Worm (Caenorhabditis elegans) whole organism, young adult: Measurements from ENCODE around the gene F11A5.5.

ENCODE experiments used
- B0019.2 ChIP-seq: fragments of 200-800 bp; sonication (Bioruptor generic); conservative IDR thresholded peaks from 2 replicates; pipeline ENCODE4 v1.3.6; 2022; ENCODE audit warnings: missing genetic modification reagents, missing genetic modification characterization, missing compliant biosample characterization
- B0035.1 ChIP-seq: sonication (generic microtip); optimal IDR thresholded peaks from 2 replicates; lab custom pipeline; 2016; ENCODE audit warnings: missing genetic modification characterization, mild to moderate bottlenecking, missing compliant biosample characterization, missing genotype, missing genetic modification reagents
- B0261.1 ChIP-seq: sonication (generic microtip); optimal IDR thresholded peaks from 2 replicates; lab custom pipeline; 2016; ENCODE audit warnings: mild to moderate bottlenecking, missing genetic modification characterization, moderate library complexity, missing compliant biosample characterization
- C17E4.6 ChIP-seq: fragments of 200-800 bp; sonication (Bioruptor generic); IDR thresholded peaks from 2 replicates; pipeline ENCODE4 v1.3.6; 2022; ENCODE audit warnings: missing genetic modification reagents, missing genetic modification characterization, missing compliant biosample characterization
- D2030.7 ChIP-seq: fragments of 200-800 bp; sonication (Bioruptor generic); IDR thresholded peaks from 2 replicates; pipeline ENCODE4 v1.3.6; 2022; ENCODE audit warnings: missing genetic modification reagents, missing genetic modification characterization, missing compliant biosample characterization
- F10E7.11 ChIP-seq: sonication (generic microtip); optimal IDR thresholded peaks from 2 replicates; lab custom pipeline; 2017; ENCODE audit warnings: mild to moderate bottlenecking, missing genetic modification characterization, moderate library complexity, missing compliant biosample characterization
- F22D6.2 ChIP-seq: sonication (generic microtip); optimal IDR thresholded peaks from 2 replicates; lab custom pipeline; 2016; ENCODE audit warnings: mild to moderate bottlenecking, missing genetic modification characterization, missing compliant biosample characterization
- F33H1.4 ChIP-seq: fragments of 200-800 bp; sonication (Bioruptor generic); IDR thresholded peaks from 2 replicates; pipeline ENCODE4 v1.3.6; 2022; ENCODE audit warnings: missing genetic modification reagents, missing genetic modification characterization, missing compliant biosample characterization
- F52B5.7 ChIP-seq: sonication (generic microtip); optimal IDR thresholded peaks from 2 replicates; lab custom pipeline; 2016; ENCODE audit warnings: mild to moderate bottlenecking, missing genetic modification characterization, missing compliant biosample characterization
- F55B11.4 ChIP-seq: sonication (generic microtip); optimal IDR thresholded peaks from 2 replicates; lab custom pipeline; 2016; ENCODE audit warnings: missing compliant biosample characterization, missing genetic modification characterization, borderline replicate concordance; ENCODE audit not compliant: insufficient read depth
- F57A8.1 ChIP-seq: fragments of 200-800 bp; sonication (Bioruptor generic); optimal IDR thresholded peaks from 2 replicates; lab custom pipeline; 2018; ENCODE audit warnings: mild to moderate bottlenecking, missing genetic modification characterization, moderate library complexity, missing compliant biosample characterization
- Y67H2A.10 ChIP-seq: fragments of 200-800 bp; sonication (Bioruptor generic); conservative IDR thresholded peaks from 2 replicates; pipeline ENCODE4 v1.3.6; 2022; ENCODE audit warnings: missing genetic modification reagents, missing genetic modification characterization, missing compliant biosample characterization
- aptf-2 ChIP-seq: fragments of 200-800 bp; sonication (Bioruptor generic); conservative IDR thresholded peaks from 2 replicates; pipeline ENCODE4 v1.3.6; 2022; ENCODE audit warnings: missing genetic modification reagents, missing genetic modification characterization, missing compliant biosample characterization
- ccch-3 ChIP-seq: fragments of 200-800 bp; sonication (Bioruptor generic); optimal IDR thresholded peaks from 2 replicates; lab custom pipeline; 2018; ENCODE audit warnings: mild to moderate bottlenecking, missing genetic modification characterization, missing compliant biosample characterization
- cebp-1 ChIP-seq, 2 experiments: fragments of 200-800 bp in 1 of 2; sonication (Bioruptor generic) in 1 of 2; sonication (generic microtip) in 1 of 2; IDR thresholded peaks in 1 of 2; optimal IDR thresholded peaks in 1 of 2; 2 replicates each; pipeline versions ENCODE4 v1.3.6 to Lab custom; 2017 to 2022; ENCODE audit warnings: missing compliant biosample characterization in 2 of 2, missing genetic modification characterization in 2 of 2, mild to moderate bottlenecking in 1 of 2, missing genetic modification reagents in 1 of 2, moderate library complexity in 1 of 2
- ceh-27 ChIP-seq: fragments of 200-800 bp; sonication (Bioruptor generic); optimal IDR thresholded peaks from 2 replicates; lab custom pipeline; 2018; ENCODE audit warnings: mild to moderate bottlenecking, missing genetic modification characterization, moderate library complexity, missing compliant biosample characterization
- egl-44 ChIP-seq: fragments of 200-800 bp; sonication (Bioruptor generic); IDR thresholded peaks from 2 replicates; pipeline ENCODE4 v1.3.6; 2022; ENCODE audit warnings: missing genetic modification reagents, missing genetic modification characterization, missing compliant biosample characterization
- ekl-4 ChIP-seq: fragments of 200-800 bp; sonication (Bioruptor generic); IDR thresholded peaks from 2 replicates; pipeline ENCODE4 v1.3.6; 2022; ENCODE audit warnings: missing genetic modification reagents, missing genetic modification characterization, missing compliant biosample characterization
- him-1 ChIP-seq: sonication (generic microtip); optimal IDR thresholded peaks from 2 replicates; lab custom pipeline; 2016; ENCODE audit warnings: missing genotype, missing genetic modification reagents, missing genetic modification characterization, missing compliant biosample characterization
- hmg-20 ChIP-seq: fragments of 200-800 bp; sonication (Bioruptor generic); IDR thresholded peaks from 2 replicates; pipeline ENCODE4 v1.3.6; 2022; ENCODE audit warnings: missing genetic modification reagents, missing genetic modification characterization, missing compliant biosample characterization
- hsf-1 ChIP-seq: fragments of 200-800 bp; sonication (Bioruptor generic); IDR thresholded peaks from 2 replicates; pipeline ENCODE4 v1.3.6; 2022; ENCODE audit warnings: missing genetic modification reagents, missing genetic modification characterization, missing compliant biosample characterization
- lag-1 ChIP-seq: fragments of 200-800 bp; sonication (Bioruptor generic); IDR thresholded peaks from 2 replicates; pipeline ENCODE4 v1.3.6; 2022; ENCODE audit warnings: missing genetic modification reagents, missing genetic modification characterization, missing compliant biosample characterization
- let-526 ChIP-seq: fragments of 200-800 bp; sonication (Bioruptor generic); IDR thresholded peaks from 2 replicates; pipeline ENCODE4 v1.3.6; 2022; ENCODE audit warnings: missing genetic modification reagents, missing genetic modification characterization, missing compliant biosample characterization
- let-607 ChIP-seq, 2 experiments: fragments of 200-800 bp in 1 of 2; sonication (Bioruptor generic) in 1 of 2; sonication (generic microtip) in 1 of 2; optimal IDR thresholded peaks; 2 replicates each; lab custom pipeline; 2016 to 2018; ENCODE audit warnings: mild to moderate bottlenecking in 2 of 2, missing compliant biosample characterization in 2 of 2, missing genetic modification characterization in 2 of 2, moderate library complexity in 2 of 2, missing genotype in 1 of 2
- lir-1 ChIP-seq: fragments of 200-800 bp; sonication (Bioruptor generic); conservative IDR thresholded peaks from 2 replicates; pipeline ENCODE4 v1.3.6; 2022; ENCODE audit warnings: missing genetic modification reagents, missing genetic modification characterization, missing compliant biosample characterization
- lsl-1 ChIP-seq: fragments of 200-800 bp; sonication (Bioruptor generic); optimal IDR thresholded peaks from 2 replicates; lab custom pipeline; 2018; ENCODE audit warnings: mild to moderate bottlenecking, missing genetic modification characterization, moderate library complexity, missing compliant biosample characterization
- lsy-27 ChIP-seq: sonication (generic microtip); optimal IDR thresholded peaks from 2 replicates; lab custom pipeline; 2017; ENCODE audit warnings: missing genetic modification characterization, mild to moderate bottlenecking, missing compliant biosample characterization, antibody characterized with exemption, missing genotype, borderline replicate concordance; ENCODE audit not compliant: insufficient read depth
- madf-3 ChIP-seq: fragments of 200-800 bp; sonication (Bioruptor generic); IDR thresholded peaks from 2 replicates; pipeline ENCODE4 v1.3.6; 2022; ENCODE audit warnings: missing genetic modification reagents, missing genetic modification characterization, missing compliant biosample characterization
- madf-8 ChIP-seq: fragments of 200-800 bp; sonication (Bioruptor generic); conservative IDR thresholded peaks from 2 replicates; pipeline ENCODE4 v1.3.6; 2022; ENCODE audit warnings: missing genetic modification reagents, missing genetic modification characterization, missing compliant biosample characterization
- mcd-1 ChIP-seq: fragments of 200-800 bp; sonication (Bioruptor generic); IDR thresholded peaks from 2 replicates; pipeline ENCODE4 v1.3.6; 2022; ENCODE audit warnings: missing genetic modification reagents, missing genetic modification characterization, missing compliant biosample characterization
- nfyb-1 ChIP-seq: fragments of 200-800 bp; sonication (Bioruptor generic); IDR thresholded peaks from 2 replicates; pipeline ENCODE4 v1.3.6; 2022; ENCODE audit warnings: missing genetic modification reagents, missing genetic modification characterization, missing compliant biosample characterization
- nhr-120 ChIP-seq: fragments of 200-800 bp; sonication (Bioruptor generic); IDR thresholded peaks from 2 replicates; pipeline ENCODE4 v1.3.6; 2022; ENCODE audit warnings: missing genetic modification characterization, missing compliant biosample characterization
- nhr-80 ChIP-seq: sonication (generic microtip); optimal IDR thresholded peaks from 2 replicates; lab custom pipeline; 2016; ENCODE audit warnings: missing genetic modification characterization, missing compliant biosample characterization
- pha-4 ChIP-seq: fragments of 150-350 bp; sonication (generic microtip); optimal IDR thresholded peaks from 2 replicates; lab custom pipeline; 2014; ENCODE audit warnings: missing biosample characterization, missing genetic modification reagents, missing genetic modification characterization
- tbx-9 ChIP-seq: sonication (generic microtip); optimal IDR thresholded peaks from 2 replicates; lab custom pipeline; 2016; ENCODE audit warnings: borderline replicate concordance, missing genetic modification characterization, inconsistent platforms, missing compliant biosample characterization

Gene F11A5.5

ce11 chrV:16226581-16226980, 28.5 kb downstream of the F11A5.5 start, which contains the start of gene F11A5.13 (continued):
- no peak for TF ChIP-seq B0019.2 (GFP tag; lab: Robert Waterston, UW)

ce11 chrV:16229439-16229838, 31.3 kb downstream of the F11A5.5 start:
- TF ChIP-seq hsf-1 (GFP tag; lab: Robert Waterston, UW) = no peak
- TF ChIP-seq B0261.1 (tag; lab: Kevin White, UChicago) = no peak
- TF ChIP-seq F57A8.1 (GFP tag; lab: Kevin White, UChicago) = no peak
- TF ChIP-seq C17E4.6 (GFP tag; lab: Robert Waterston, UW) = no peak
- no peak for TF ChIP-seq lsl-1 (GFP tag; lab: Kevin White, UChicago)
- no peak for TF ChIP-seq lir-1 (GFP tag; lab: Robert Waterston, UW)
- no peak for TF ChIP-seq hmg-20 (GFP tag; lab: Robert Waterston, UW)
- TF ChIP-seq ceh-27 (GFP tag; lab: Kevin White, UChicago) = no peak
- no peak for TF ChIP-seq madf-8
- TF ChIP-seq madf-3 = no peak
- TF ChIP-seq lag-1 (GFP tag; lab: Robert Waterston, UW) = no peak
- no peak for TF ChIP-seq mcd-1 (GFP tag; lab: Robert Waterston, UW)
- TF ChIP-seq egl-44 (GFP tag; lab: Robert Waterston, UW) = no peak
- TF ChIP-seq him-1 (tag; lab: Kevin White, UChicago) = no peak
- TF ChIP-seq, all 124 proteins: peak for 0

- TF ChIP-seq C17E4.6 (GFP tag; lab: Robert Waterston, UW) = no peak
- TF ChIP-seq Y67H2A.10 (GFP tag; lab: Robert Waterston, UW) = no peak
- no peak for TF ChIP-seq egl-44 (GFP tag; lab: Robert Waterston, UW)
- no peak for TF ChIP-seq ccch-3
- no peak for TF ChIP-seq let-607 (tag; optimal IDR thresholded peaks at IDR 0.05; lab: Kevin White, UChicago)
- no peak for TF ChIP-seq him-1 (tag; lab: Kevin White, UChicago)
- TF ChIP-seq cebp-1 (GFP tag; IDR thresholded peaks at IDR 0.05; lab: Robert Waterston, UW) = no peak
- no peak for TF ChIP-seq cebp-1 (tag; optimal IDR thresholded peaks at IDR 0.05; lab: Kevin White, UChicago)
- TF ChIP-seq D2030.7 (GFP tag; lab: Robert Waterston, UW) = no peak
- no peak for TF ChIP-seq nhr-120 (GFP tag; lab: Robert Waterston, UW)
- TF ChIP-seq F52B5.7 (tag; lab: Kevin White, UChicago) = no peak
- TF ChIP-seq F22D6.2 (tag; lab: Kevin White, UChicago) = no peak
- TF ChIP-seq hmg-20 (GFP tag; lab: Robert Waterston, UW) = no peak
- TF ChIP-seq lsy-27 (tag; lab: Kevin White, UChicago) = no peak
These were observed 31.8 kb downstream of the F11A5.5 start, which contains the start of the genes F21H7.2 and F21H7.12 for ce11 chrV:16229896-16230295. F21H7.2 (minus strand) TSS chrV:16229996. F21H7.12 (plus strand) TSS chrV:16230165.

ce11 chrV:16232180-16232579, 34.1 kb downstream of the F11A5.5 start, which contains the start of gene gst-22:
gst-22 (minus strand) TSS chrV:16232282.
- TF ChIP-seq tbx-9 (tag; lab: Kevin White, UChicago) = no peak
- TF ChIP-seq nhr-80 (tag; lab: Kevin White, UChicago) = peak; percentile 51

- no peak for TF ChIP-seq F55B11.4 (tag; lab: Kevin White, UChicago)
- no peak for TF ChIP-seq let-526 (GFP tag; lab: Robert Waterston, UW)
- no peak for TF ChIP-seq nfyb-1 (GFP tag; lab: Robert Waterston, UW)
- TF ChIP-seq aptf-2 (GFP tag; lab: Robert Waterston, UW) = no peak
- TF ChIP-seq B0035.1 (tag; lab: Kevin White, UChicago) = no peak
- TF ChIP-seq ekl-4 = no peak
- no peak for TF ChIP-seq F10E7.11
- TF ChIP-seq hsf-1 (GFP tag; lab: Robert Waterston, UW) = no peak
- no peak for TF ChIP-seq pha-4 (tag; lab: Kevin White, UChicago)
- TF ChIP-seq F33H1.4 (GFP tag; lab: Robert Waterston, UW) = no peak
These were observed 35.5 kb downstream of the F11A5.5 start, which contains the start of gene clec-233 for ce11 chrV:16233624-16234023. clec-233 (plus strand) TSS chrV:16233924.
